Worm (Caenorhabditis elegans) whole organism, late embryonic: ENCODE results near the gene helq-1.

ENCODE experiments used
- C08G9.2 ChIP-seq: sonication (generic microtip); optimal IDR thresholded peaks from 2 replicates; lab custom pipeline; 2016; ENCODE audit warnings: mild to moderate bottlenecking, missing genetic modification characterization, moderate library complexity, missing compliant biosample characterization
- K02D7.2 ChIP-seq: sonication (generic microtip); optimal IDR thresholded peaks from 2 replicates; lab custom pipeline; 2017; ENCODE audit warnings: mild to moderate bottlenecking, missing genetic modification characterization, missing compliant biosample characterization
- K09A11.1 ChIP-seq: sonication (generic microtip); optimal IDR thresholded peaks from 2 replicates; lab custom pipeline; 2017; ENCODE audit warnings: antibody characterized with exemption, mild to moderate bottlenecking, missing genetic modification characterization, missing compliant biosample characterization; ENCODE audit not compliant: insufficient read depth
- T23F11.4 ChIP-seq: fragments of 200-800 bp; sonication (Bioruptor generic); optimal IDR thresholded peaks from 2 replicates; lab custom pipeline; 2018; ENCODE audit warnings: mild to moderate bottlenecking, missing genetic modification characterization, missing compliant biosample characterization
- Y22D7AL.16 ChIP-seq: sonication (generic microtip); optimal IDR thresholded peaks from 2 replicates; lab custom pipeline; 2016; ENCODE audit warnings: missing genetic modification characterization, missing compliant biosample characterization
- ceh-14 ChIP-seq: sonication (generic microtip); optimal IDR thresholded peaks from 2 replicates; lab custom pipeline; 2016; ENCODE audit warnings: missing genotype, missing genetic modification characterization, missing compliant biosample characterization
- ceh-19 ChIP-seq: fragments of 200-800 bp; sonication (Bioruptor generic); optimal IDR thresholded peaks from 2 replicates; lab custom pipeline; 2018; ENCODE audit warnings: mild to moderate bottlenecking, missing genetic modification characterization, missing compliant biosample characterization
- ceh-2 ChIP-seq: sonication (generic microtip); optimal IDR thresholded peaks from 2 replicates; lab custom pipeline; 2016; ENCODE audit warnings: missing genotype, missing genetic modification characterization, missing compliant biosample characterization
- ceh-22 ChIP-seq: sonication (generic microtip); optimal IDR thresholded peaks from 2 replicates; lab custom pipeline; 2017; ENCODE audit warnings: missing biosample characterization, missing genetic modification characterization
- ceh-24 ChIP-seq: sonication (generic microtip); optimal IDR thresholded peaks from 2 replicates; lab custom pipeline; 2016; ENCODE audit warnings: mild to moderate bottlenecking, missing genetic modification characterization, missing compliant biosample characterization
- ceh-31 ChIP-seq: sonication (generic microtip); optimal IDR thresholded peaks from 2 replicates; lab custom pipeline; 2016; ENCODE audit warnings: missing genetic modification characterization, missing compliant biosample characterization
- ceh-34 ChIP-seq: sonication (generic microtip); optimal IDR thresholded peaks from 2 replicates; lab custom pipeline; 2016; ENCODE audit warnings: mild to moderate bottlenecking, missing genetic modification characterization, missing compliant biosample characterization
- ceh-45 ChIP-seq: fragments of 200-800 bp; sonication (Bioruptor generic); IDR thresholded peaks from 2 replicates; pipeline ENCODE4 v1.3.6; 2022; ENCODE audit warnings: missing genetic modification reagents, missing genetic modification characterization, missing compliant biosample characterization
- ceh-6 ChIP-seq: fragments of 200-800 bp; sonication (Bioruptor generic); optimal IDR thresholded peaks from 2 replicates; lab custom pipeline; 2018; ENCODE audit warnings: mild to moderate bottlenecking, missing genetic modification characterization, missing compliant biosample characterization
- dve-1 ChIP-seq: sonication (generic microtip); optimal IDR thresholded peaks from 2 replicates; lab custom pipeline; 2017; ENCODE audit warnings: antibody characterized with exemption, mild to moderate bottlenecking, missing genetic modification characterization, missing compliant biosample characterization
- elt-2 ChIP-seq: sonication (generic microtip); optimal IDR thresholded peaks from 2 replicates; lab custom pipeline; 2016; ENCODE audit warnings: missing genetic modification reagents, missing genetic modification characterization, missing compliant biosample characterization
- elt-4 ChIP-seq: sonication (generic microtip); optimal IDR thresholded peaks from 2 replicates; lab custom pipeline; 2016; ENCODE audit warnings: missing genetic modification characterization, missing compliant biosample characterization
- ets-4 ChIP-seq: sonication (generic microtip); optimal IDR thresholded peaks from 2 replicates; lab custom pipeline; 2016; ENCODE audit warnings: missing genetic modification characterization, missing compliant biosample characterization
- fax-1 ChIP-seq: sonication (generic microtip); optimal IDR thresholded peaks from 2 replicates; lab custom pipeline; 2016; ENCODE audit warnings: missing genotype, missing genetic modification characterization, missing compliant biosample characterization
- fkh-10 ChIP-seq: fragments of 150-350 bp; optimal IDR thresholded peaks from 2 replicates; lab custom pipeline; 2014; ENCODE audit warnings: missing biosample characterization, missing genetic modification reagents, missing genetic modification characterization
- fkh-6 ChIP-seq: sonication (generic microtip); optimal IDR thresholded peaks from 2 replicates; lab custom pipeline; 2016; ENCODE audit warnings: missing genetic modification characterization, missing compliant biosample characterization
- gmeb-2 ChIP-seq: sonication (generic microtip); optimal IDR thresholded peaks from 2 replicates; lab custom pipeline; 2016; ENCODE audit warnings: missing genetic modification characterization, inconsistent platforms, missing compliant biosample characterization
- hlh-15 ChIP-seq: sonication (generic microtip); optimal IDR thresholded peaks from 2 replicates; lab custom pipeline; 2016; ENCODE audit warnings: missing genetic modification characterization, missing compliant biosample characterization
- hlh-30 ChIP-seq: sonication (generic microtip); optimal IDR thresholded peaks from 2 replicates; lab custom pipeline; 2017; ENCODE audit warnings: antibody characterized with exemption, missing genetic modification characterization, missing compliant biosample characterization; ENCODE audit not compliant: insufficient read depth
- hlh-6 ChIP-seq: sonication (generic microtip); optimal IDR thresholded peaks from 2 replicates; lab custom pipeline; 2016; ENCODE audit warnings: missing genotype, missing genetic modification characterization, missing compliant biosample characterization
- hlh-8 ChIP-seq: sonication (generic microtip); optimal IDR thresholded peaks from 2 replicates; lab custom pipeline; 2016; ENCODE audit warnings: missing genotype, missing genetic modification characterization, missing compliant biosample characterization
- lim-6 ChIP-seq: sonication (generic microtip); optimal IDR thresholded peaks from 2 replicates; lab custom pipeline; 2016; ENCODE audit warnings: missing genetic modification characterization, missing compliant biosample characterization
- madf-2 ChIP-seq: sonication (generic microtip); optimal IDR thresholded peaks from 2 replicates; lab custom pipeline; 2017; ENCODE audit warnings: missing genetic modification characterization, missing compliant biosample characterization
- nfya-1 ChIP-seq: sonication (generic microtip); optimal IDR thresholded peaks from 2 replicates; lab custom pipeline; 2017; ENCODE audit warnings: missing genetic modification characterization, mild to moderate bottlenecking, missing compliant biosample characterization, antibody characterized with exemption, moderate library complexity
- npax-4 ChIP-seq: sonication (generic microtip); optimal IDR thresholded peaks from 2 replicates; lab custom pipeline; 2016; ENCODE audit warnings: missing genetic modification characterization, missing compliant biosample characterization
- odd-2 ChIP-seq: sonication (generic microtip); optimal IDR thresholded peaks from 2 replicates; lab custom pipeline; 2017; ENCODE audit warnings: antibody characterized with exemption, mild to moderate bottlenecking, missing genetic modification characterization, missing compliant biosample characterization
- pax-1 ChIP-seq: fragments of 150-350 bp; optimal IDR thresholded peaks from 2 replicates; lab custom pipeline; 2014; ENCODE audit warnings: missing biosample characterization, missing genetic modification characterization
- pha-4 ChIP-seq: fragments of 150-350 bp; optimal IDR thresholded peaks from 2 replicates; lab custom pipeline; 2018; ENCODE audit warnings: missing biosample characterization, missing genetic modification reagents, missing genetic modification characterization
- pqm-1 ChIP-seq: sonication (generic microtip); optimal IDR thresholded peaks from 2 replicates; lab custom pipeline; 2016; ENCODE audit warnings: missing genetic modification characterization, missing compliant biosample characterization
- pros-1 ChIP-seq: fragments of 150-350 bp; optimal IDR thresholded peaks from 2 replicates; lab custom pipeline; 2014; ENCODE audit warnings: missing biosample characterization, missing genetic modification reagents, missing genetic modification characterization
- ref-2 ChIP-seq: sonication (generic microtip); optimal IDR thresholded peaks from 2 replicates; lab custom pipeline; 2016; ENCODE audit warnings: missing genetic modification characterization, missing compliant biosample characterization
- sdc-2 ChIP-seq: sonication (generic microtip); optimal IDR thresholded peaks from 2 replicates; lab custom pipeline; 2016; ENCODE audit warnings: missing genotype, missing genetic modification characterization, missing compliant biosample characterization
- sox-2 ChIP-seq: fragments of 200-800 bp; sonication (Bioruptor generic); IDR thresholded peaks from 2 replicates; pipeline ENCODE4 v1.3.6; 2022; ENCODE audit warnings: missing genetic modification reagents, missing genetic modification characterization, missing compliant biosample characterization
- tbx-2 ChIP-seq: sonication (generic microtip); optimal IDR thresholded peaks from 2 replicates; lab custom pipeline; 2016; ENCODE audit warnings: missing genetic modification characterization, missing compliant biosample characterization
- unc-42 ChIP-seq: sonication (generic microtip); optimal IDR thresholded peaks from 2 replicates; lab custom pipeline; 2016; ENCODE audit warnings: missing genotype, missing genetic modification characterization, missing compliant biosample characterization
- unc-55 ChIP-seq: sonication (generic microtip); optimal IDR thresholded peaks from 2 replicates; lab custom pipeline; 2017; ENCODE audit warnings: missing biosample characterization, missing genetic modification reagents, missing genetic modification characterization
- unc-86 ChIP-seq: sonication (generic microtip); optimal IDR thresholded peaks from 2 replicates; lab custom pipeline; 2016; ENCODE audit warnings: missing genetic modification characterization, missing compliant biosample characterization
- zip-5 ChIP-seq: sonication (generic microtip); optimal IDR thresholded peaks from 2 replicates; lab custom pipeline; 2016; ENCODE audit warnings: missing genetic modification characterization, missing compliant biosample characterization

The helq-1 gene

ce11 chrIII:577467-577866 is 9.4 kb downstream of the helq-1 start, which contains the start of gene gtf-2H5:
TSS of gene gtf-2H5 (minus strand) at chrIII:577567.
- no peak for TF ChIP-seq elt-4 (tag; lab: Kevin White, UChicago)
- no peak for TF ChIP-seq T23F11.4 (GFP tag; lab: Kevin White, UChicago)
- no peak for TF ChIP-seq unc-42 (tag; lab: Kevin White, UChicago)
- no peak for TF ChIP-seq ceh-34 (tag; lab: Kevin White, UChicago)
- TF ChIP-seq Y22D7AL.16 (tag; lab: Kevin White, UChicago) = no peak
- no peak for TF ChIP-seq hlh-6 (tag; lab: Kevin White, UChicago)
- no peak for TF ChIP-seq lim-6 (tag; lab: Kevin White, UChicago)
- TF ChIP-seq fkh-10 (GFP tag; lab: Kevin White, UChicago) = no peak
- no peak for TF ChIP-seq ceh-19 (GFP tag; lab: Kevin White, UChicago)
- no peak for TF ChIP-seq K09A11.1 (tag; lab: Kevin White, UChicago)
- TF ChIP-seq ceh-6 (GFP tag; lab: Kevin White, UChicago) = no peak
- no peak for TF ChIP-seq ets-4 (tag; lab: Kevin White, UChicago)
- no peak for TF ChIP-seq sdc-2 (tag; lab: Kevin White, UChicago)

DNA sequence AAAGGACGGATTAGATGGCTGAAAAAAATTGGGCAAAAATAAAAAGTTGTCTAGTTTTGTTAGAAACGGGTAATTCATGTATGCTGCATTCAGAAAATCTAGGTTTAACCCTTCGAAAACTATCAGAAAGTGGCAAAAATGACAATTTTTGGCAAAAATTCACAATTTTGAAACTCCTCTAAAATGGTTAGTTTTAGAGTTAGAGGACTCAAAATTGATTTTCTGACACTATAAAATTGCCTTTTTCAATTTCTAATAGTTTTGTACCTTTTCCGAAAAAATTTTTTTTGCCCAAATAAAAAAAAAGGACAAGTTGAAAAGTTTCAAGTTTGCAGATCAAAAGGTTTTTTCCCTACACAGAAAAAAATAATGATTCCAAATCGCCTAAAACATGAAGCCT is 10.4 kb downstream of the helq-1 start:
- no peak for TF ChIP-seq ceh-45 (GFP tag; lab: Robert Waterston, UW)

DNA sequence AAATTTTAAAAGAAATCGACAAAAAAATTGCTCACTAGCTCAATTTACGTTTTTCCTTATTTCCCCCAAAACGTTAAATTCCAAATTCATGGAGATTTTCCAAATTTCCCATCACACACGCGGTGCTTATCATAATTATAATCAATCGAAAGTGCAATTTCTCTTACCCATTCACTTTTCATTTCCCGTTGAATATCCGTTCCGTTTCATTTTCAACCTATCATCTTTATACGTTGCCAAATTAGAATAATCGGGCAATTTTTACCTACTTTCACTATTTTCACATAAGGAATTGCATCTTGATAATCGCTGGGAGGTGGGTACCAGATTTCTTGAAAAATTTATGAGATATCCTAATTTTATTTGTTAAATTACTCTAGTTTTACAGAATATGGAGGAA is 18.1 kb downstream of the helq-1 start:
- TF ChIP-seq ceh-22 = no peak
- no peak for TF ChIP-seq dve-1 (tag; lab: Kevin White, UChicago)
- no peak for TF ChIP-seq ceh-24 (tag; lab: Kevin White, UChicago)

DNA sequence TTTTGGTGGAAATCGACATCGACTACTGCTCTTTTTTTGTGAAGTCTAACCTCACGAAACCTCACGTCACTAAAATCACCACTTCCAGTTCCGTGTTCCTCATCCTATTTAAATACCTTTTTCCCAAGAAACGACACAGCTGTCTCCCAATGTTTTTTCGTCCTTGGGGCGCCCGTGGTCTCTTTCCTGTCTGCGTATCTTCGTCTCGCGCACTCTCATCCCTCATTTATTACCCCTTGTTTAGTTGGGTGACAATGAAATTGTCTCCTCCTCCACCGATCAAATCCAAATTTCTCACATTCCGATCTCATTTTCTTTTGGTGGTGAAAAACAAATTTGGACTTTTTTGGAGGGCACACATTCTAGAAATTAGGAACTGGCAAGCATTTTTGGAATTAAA is 22.1 kb downstream of the helq-1 start:
- TF ChIP-seq ceh-19 (GFP tag; lab: Kevin White, UChicago) (no peak), pha-4 (tag; lab: Kevin White, UChicago) (no peak), unc-42 (tag; lab: Kevin White, UChicago) (no peak), fax-1 (tag; lab: Kevin White, UChicago) (no peak), C08G9.2 (tag; lab: Kevin White, UChicago) (no peak), unc-86 (tag; lab: Kevin White, UChicago) (no peak)
- TF ChIP-seq, all 69 proteins: peak for 0

- TF ChIP-seq odd-2 (no peak), ceh-22 (no peak), hlh-15 (no peak), ceh-14 (tag; lab: Kevin White, UChicago) (no peak), ceh-2 (tag; lab: Kevin White, UChicago) (no peak), elt-2 (tag; lab: Kevin White, UChicago) (no peak), nfya-1 (tag; lab: Kevin White, UChicago) (no peak), gmeb-2 (tag; lab: Kevin White, UChicago) (no peak), ceh-24 (tag; lab: Kevin White, UChicago) (no peak), ceh-6 (GFP tag; lab: Kevin White, UChicago) (no peak), npax-4 (tag; lab: Kevin White, UChicago) (no peak), madf-2 (tag; lab: Kevin White, UChicago) (no peak), hlh-8 (tag; lab: Kevin White, UChicago) (no peak), K02D7.2 (tag; lab: Kevin White, UChicago) (no peak)
- TF ChIP-seq, all 69 proteins: peak for 0
Observed at ce11 chrIII:563755-564154, 23.2 kb downstream of the helq-1 start.

ce11 chrIII:558832-559231 is 28.1 kb downstream of the helq-1 start:
- TF ChIP-seq unc-55 (GFP tag; lab: Kevin White, UChicago) = peak; percentile 77
- TF ChIP-seq ceh-31 (tag; lab: Kevin White, UChicago) = peak; percentile 17
- peak; percentile 44 for TF ChIP-seq ref-2 (tag; lab: Kevin White, UChicago)
- peak; percentile 46 for TF ChIP-seq ceh-2 (tag; lab: Kevin White, UChicago)
- TF ChIP-seq tbx-2 = peak; percentile 73
- TF ChIP-seq ceh-34 (tag; lab: Kevin White, UChicago) = peak; percentile 89
- peak; percentile 39 for TF ChIP-seq pros-1 (tag; lab: Kevin White, UChicago)
- TF ChIP-seq ets-4 (tag; lab: Kevin White, UChicago) = peak; percentile 21
- TF ChIP-seq lim-6 (tag; lab: Kevin White, UChicago) = no peak
- no peak for TF ChIP-seq pqm-1
- no peak for TF ChIP-seq fkh-6 (tag; lab: Kevin White, UChicago)
- no peak for TF ChIP-seq ceh-14 (tag; lab: Kevin White, UChicago)
- peak; percentile 45 for TF ChIP-seq hlh-30 (tag; lab: Kevin White, UChicago)
- peak; percentile 71 for TF ChIP-seq ceh-22
- TF ChIP-seq pax-1 (tag; lab: Kevin White, UChicago) = no peak
- TF ChIP-seq nfya-1 (tag; lab: Kevin White, UChicago) = peak; percentile 50
- peak; percentile 38; the same call in 1 of the 2 replicates for TF ChIP-seq sox-2
- TF ChIP-seq zip-5 (tag; lab: Kevin White, UChicago) = no peak
